Fruit fly (Drosophila melanogaster) whole organism, embryonic: ENCODE data around the gene Jhbp14.

Source experiments
- BtbVII ChIP-seq: fragments of 200-800 bp; sonication (Bioruptor generic); optimal IDR thresholded peaks from 3 replicates; lab custom pipeline; 2017; ENCODE audit warnings: missing biosample characterization, mild to moderate bottlenecking, missing genetic modification characterization
- CG10654 ChIP-seq: fragments of 200-800 bp; sonication (Bioruptor generic); optimal IDR thresholded peaks from 2 replicates; lab custom pipeline; 2016; ENCODE audit warnings: missing biosample characterization, missing genetic modification characterization
- CG11560 ChIP-seq: fragments of 200-800 bp; sonication (Bioruptor generic); IDR thresholded peaks from 3 replicates; pipeline ENCODE4 v1.3.6; 2022; ENCODE audit warnings: missing biosample characterization, missing genetic modification characterization
- CG1603 ChIP-seq: fragments of 200-800 bp; sonication (Bioruptor generic); optimal IDR thresholded peaks from 2 replicates; lab custom pipeline; 2019; ENCODE audit warnings: missing biosample characterization, mild to moderate bottlenecking, missing genetic modification characterization, moderate library complexity
- CG2678 ChIP-seq: fragments of 200-800 bp; sonication (Bioruptor generic); optimal IDR thresholded peaks from 3 replicates; lab custom pipeline; 2019; ENCODE audit warnings: missing biosample characterization, mild to moderate bottlenecking, missing genetic modification characterization, moderate library complexity
- CG3995 ChIP-seq: fragments of 200-800 bp; sonication (Bioruptor generic); optimal IDR thresholded peaks from 3 replicates; lab custom pipeline; 2016; ENCODE audit warnings: missing biosample characterization, missing genetic modification characterization
- MTF-1 ChIP-seq: fragments of 200-800 bp; sonication (Bioruptor generic); optimal IDR thresholded peaks from 2 replicates; lab custom pipeline; 2018; ENCODE audit warnings: missing biosample characterization, mild to moderate bottlenecking, missing genetic modification characterization, borderline replicate concordance
- Neu2 ChIP-seq: fragments of 200-800 bp; sonication (Bioruptor generic); optimal IDR thresholded peaks from 3 replicates; lab custom pipeline; 2016; ENCODE audit warnings: missing biosample characterization, missing genetic modification characterization, borderline replicate concordance
- al ChIP-seq: fragments of 200-800 bp; sonication (Bioruptor generic); IDR thresholded peaks from 2 replicates; pipeline ENCODE4 v1.3.6; 2022; ENCODE audit warnings: missing biosample characterization, missing genetic modification characterization
- bigmax ChIP-seq: fragments of 200-800 bp; sonication (Bioruptor generic); optimal IDR thresholded peaks from 2 replicates; lab custom pipeline; 2018; ENCODE audit warnings: missing biosample characterization, mild to moderate bottlenecking, missing genetic modification characterization
- fru ChIP-seq: fragments of >200 bp; optimal IDR thresholded peaks from 2 replicates; lab custom pipeline; 2017

DNA sequence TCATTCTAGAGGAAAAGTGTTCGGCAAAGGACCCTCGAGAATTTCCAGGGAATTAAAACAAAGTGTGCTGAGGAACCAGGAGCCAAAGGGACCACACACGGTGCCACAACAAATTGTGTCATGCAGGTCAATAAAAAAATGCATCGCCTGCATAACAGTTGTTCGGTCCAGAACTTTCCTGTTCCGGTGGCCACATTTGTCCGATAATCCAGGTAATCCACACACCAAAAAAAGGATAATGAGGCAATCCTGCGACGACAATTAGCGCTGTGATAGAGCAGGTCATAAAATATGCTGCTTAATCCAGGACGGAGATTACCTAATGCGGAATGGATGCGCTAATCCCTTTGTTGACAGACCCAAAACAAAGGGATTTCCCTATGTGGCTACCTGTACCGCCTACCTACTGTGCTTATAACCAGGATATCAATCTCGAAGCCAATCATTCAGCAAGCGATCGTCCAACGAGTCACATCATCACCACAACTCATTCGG, 6.9 kb upstream of the Jhbp14 start, which contains the start of gene CG16815:
- TF ChIP-seq al (GFP tag; lab: Robert Waterston, UW) = no peak
- no peak for TF ChIP-seq CG11560 (tag; lab: Robert Waterston, UW)
- TF ChIP-seq Neu2 (GFP tag; lab: Kevin White, UChicago) = no peak
- TF ChIP-seq CG2678 = no peak
- no peak for TF ChIP-seq CG3995
- TF ChIP-seq BtbVII (GFP tag; lab: Kevin White, UChicago) = no peak
- TF ChIP-seq CG10654 = no peak
- TF ChIP-seq CG1603 = no peak
- no peak for TF ChIP-seq MTF-1
- no peak for TF ChIP-seq bigmax
- TF ChIP-seq fru (lab: Kevin White, UChicago) = no peak
